Fruit fly (Drosophila melanogaster) whole organism, embryonic: Measurements from ENCODE around the gene Smu1.

Experiments
- Ada2b ChIP-seq: fragments of 200-800 bp; sonication (Bioruptor generic); IDR thresholded peaks from 2 replicates; pipeline ENCODE4 v1.3.6; 2022; ENCODE audit warnings: missing biosample characterization, missing genetic modification characterization
- Adf1 ChIP-seq: fragments of 200-800 bp; sonication (Bioruptor generic); IDR thresholded peaks from 2 replicates; pipeline ENCODE4 v1.3.6; 2022; ENCODE audit warnings: missing biosample characterization, missing genetic modification characterization
- Asciz ChIP-seq: fragments of 200-800 bp; sonication (Bioruptor generic); optimal IDR thresholded peaks from 2 replicates; lab custom pipeline; 2017; ENCODE audit warnings: missing biosample characterization, mild to moderate bottlenecking, missing genetic modification characterization, missing genetic modification reagents
- Bdp1 ChIP-seq: fragments of 200-800 bp; sonication (Bioruptor generic); optimal IDR thresholded peaks from 3 replicates; lab custom pipeline; 2016; ENCODE audit warnings: missing biosample characterization, missing genetic modification characterization
- CG10321 ChIP-seq: fragments of 200-800 bp; sonication (Bioruptor generic); IDR thresholded peaks from 2 replicates; pipeline ENCODE4 v1.3.6; 2022; ENCODE audit warnings: missing biosample characterization, missing genetic modification characterization
- CG11696 ChIP-seq: fragments of 200-800 bp; sonication (Bioruptor generic); IDR thresholded peaks from 2 replicates; pipeline ENCODE4 v1.3.6; 2022; ENCODE audit warnings: missing biosample characterization, missing genetic modification characterization
- CG12942 ChIP-seq: fragments of 200-800 bp; sonication (Bioruptor generic); optimal IDR thresholded peaks from 3 replicates; lab custom pipeline; 2016; ENCODE audit warnings: missing biosample characterization, missing genetic modification characterization
- CG13296 ChIP-seq: fragments of 200-800 bp; sonication (Bioruptor generic); optimal IDR thresholded peaks from 3 replicates; lab custom pipeline; 2018; ENCODE audit warnings: missing biosample characterization, mild to moderate bottlenecking, missing genetic modification characterization
- CG14014 ChIP-seq: fragments of 200-800 bp; sonication (Bioruptor generic); IDR thresholded peaks from 2 replicates; pipeline ENCODE4 v1.3.6; 2022; ENCODE audit warnings: missing biosample characterization, missing genetic modification characterization
- CG2712 ChIP-seq: fragments of 200-800 bp; optimal IDR thresholded peaks from 3 replicates; lab custom pipeline; 2019; ENCODE audit warnings: missing biosample characterization, mild to moderate bottlenecking, missing genetic modification characterization, moderate library complexity
- CG31365 ChIP-seq: fragments of 200-800 bp; sonication (Bioruptor generic); optimal IDR thresholded peaks from 2 replicates; lab custom pipeline; 2018; ENCODE audit warnings: missing biosample characterization, mild to moderate bottlenecking, missing genetic modification characterization
- CG31388 ChIP-seq: fragments of 200-800 bp; sonication (Bioruptor generic); optimal IDR thresholded peaks from 2 replicates; lab custom pipeline; 2016; ENCODE audit warnings: missing biosample characterization, missing genetic modification characterization
- CG33557 ChIP-seq: fragments of 200-800 bp; sonication (Bioruptor generic); optimal IDR thresholded peaks from 2 replicates; lab custom pipeline; 2019; ENCODE audit warnings: missing biosample characterization, mild to moderate bottlenecking, missing genetic modification characterization, moderate library complexity
- CG43689 ChIP-seq: fragments of 200-800 bp; sonication (Bioruptor generic); IDR thresholded peaks from 2 replicates; pipeline ENCODE4 v1.3.6; 2022; ENCODE audit warnings: missing biosample characterization, missing genetic modification characterization
- CG4424 ChIP-seq: fragments of 200-800 bp; sonication (Bioruptor generic); optimal IDR thresholded peaks from 3 replicates; lab custom pipeline; 2016; ENCODE audit warnings: missing biosample characterization, missing genetic modification characterization
- CG9797 ChIP-seq: fragments of 200-800 bp; sonication (Bioruptor generic); optimal IDR thresholded peaks from 3 replicates; lab custom pipeline; 2018; ENCODE audit warnings: missing biosample characterization, mild to moderate bottlenecking, missing genetic modification characterization
- Camta ChIP-seq: fragments of 200-800 bp; sonication (Bioruptor generic); optimal IDR thresholded peaks from 2 replicates; lab custom pipeline; 2016; ENCODE audit warnings: missing biosample characterization, missing genetic modification characterization
- D19B ChIP-seq: fragments of 200-800 bp; sonication (Bioruptor generic); optimal IDR thresholded peaks from 2 replicates; lab custom pipeline; 2017; ENCODE audit warnings: missing biosample characterization, mild to moderate bottlenecking, missing genetic modification characterization
- Dip2 ChIP-seq: fragments of 200-800 bp; sonication (Bioruptor generic); IDR thresholded peaks from 2 replicates; pipeline ENCODE4 v1.3.6; 2022; ENCODE audit warnings: missing biosample characterization, missing genetic modification characterization
- Eip74EF ChIP-seq, 2 experiments: fragments of 200-800 bp in 1 of 2; fragments of >200 bp in 1 of 2; sonication (Bioruptor generic) in 1 of 2; optimal IDR thresholded peaks; 2 replicates each; lab custom pipeline; 2017 to 2019; ENCODE audit warnings: missing biosample characterization in 2 of 2, missing genetic modification characterization in 2 of 2, mild to moderate bottlenecking in 1 of 2, moderate library complexity in 1 of 2
- Ets97D ChIP-seq: fragments of 200-800 bp; sonication (Bioruptor generic); optimal IDR thresholded peaks from 3 replicates; lab custom pipeline; 2016; ENCODE audit warnings: missing biosample characterization, missing genetic modification characterization
- Fer2 ChIP-seq: fragments of 200-800 bp; sonication (Bioruptor generic); optimal IDR thresholded peaks from 2 replicates; lab custom pipeline; 2018; ENCODE audit warnings: missing biosample characterization, mild to moderate bottlenecking, missing genetic modification characterization, moderate library complexity
- HmgZ ChIP-seq: fragments of 200-800 bp; sonication (Bioruptor generic); optimal IDR thresholded peaks from 2 replicates; lab custom pipeline; 2018; ENCODE audit warnings: missing biosample characterization, mild to moderate bottlenecking, missing genetic modification characterization
- MBD-R2 ChIP-seq: fragments of 200-800 bp; sonication (Bioruptor generic); IDR thresholded peaks from 2 replicates; pipeline ENCODE4 v1.3.6; 2022; ENCODE audit warnings: missing biosample characterization, missing genetic modification characterization
- Meics ChIP-seq: fragments of 200-800 bp; sonication (Bioruptor generic); optimal IDR thresholded peaks from 2 replicates; lab custom pipeline; 2017; ENCODE audit warnings: missing biosample characterization, mild to moderate bottlenecking, missing genetic modification characterization
- Myb ChIP-seq: fragments of 200-800 bp; sonication (Bioruptor generic); optimal IDR thresholded peaks from 2 replicates; lab custom pipeline; 2016; ENCODE audit warnings: missing biosample characterization, missing genetic modification characterization
- NFAT ChIP-seq: fragments of 200-800 bp; sonication (Bioruptor generic); IDR thresholded peaks from 2 replicates; pipeline ENCODE4 v1.3.6; 2022; ENCODE audit warnings: missing biosample characterization, missing genetic modification characterization
- NK7.1 ChIP-seq: fragments of 200-800 bp; sonication (Bioruptor generic); optimal IDR thresholded peaks from 3 replicates; lab custom pipeline; 2016; ENCODE audit warnings: missing biosample characterization, missing genetic modification characterization
- Oaz ChIP-seq: fragments of 200-800 bp; sonication (Bioruptor generic); IDR thresholded peaks from 2 replicates; pipeline ENCODE4 v1.3.6; 2022; ENCODE audit warnings: missing biosample characterization, missing genetic modification characterization
- Oli ChIP-seq: fragments of 200-800 bp; sonication (Bioruptor generic); optimal IDR thresholded peaks from 2 replicates; lab custom pipeline; 2018; ENCODE audit warnings: missing biosample characterization, mild to moderate bottlenecking, missing genetic modification characterization, moderate library complexity
- Sox100B ChIP-seq: fragments of 200-800 bp; sonication (Bioruptor generic); optimal IDR thresholded peaks from 3 replicates; lab custom pipeline; 2018; ENCODE audit warnings: missing biosample characterization, mild to moderate bottlenecking, missing genetic modification characterization
- Vsx1 ChIP-seq: fragments of 200-800 bp; sonication (Bioruptor generic); optimal IDR thresholded peaks from 2 replicates; lab custom pipeline; 2017; ENCODE audit warnings: missing biosample characterization, mild to moderate bottlenecking, missing genetic modification characterization, missing genetic modification reagents
- YL-1 ChIP-seq: fragments of 200-800 bp; sonication (Bioruptor generic); optimal IDR thresholded peaks from 3 replicates; lab custom pipeline; 2017; ENCODE audit warnings: missing biosample characterization, mild to moderate bottlenecking, missing genetic modification characterization
- bowl ChIP-seq: fragments of 200-800 bp; sonication (Bioruptor generic); IDR thresholded peaks from 2 replicates; pipeline ENCODE4 v1.3.6; 2022; ENCODE audit warnings: missing biosample characterization, missing genetic modification characterization
- br ChIP-seq: fragments of >200 bp; optimal IDR thresholded peaks from 2 replicates; lab custom pipeline; 2017
- dm ChIP-seq: fragments of 200-800 bp; sonication (Bioruptor generic); optimal IDR thresholded peaks from 3 replicates; lab custom pipeline; 2016; ENCODE audit warnings: missing biosample characterization, missing genetic modification characterization
- fd64A ChIP-seq: fragments of 200-800 bp; sonication (Bioruptor generic); optimal IDR thresholded peaks from 3 replicates; lab custom pipeline; 2018; ENCODE audit warnings: missing biosample characterization, mild to moderate bottlenecking, missing genetic modification characterization
- fru ChIP-seq: fragments of >200 bp; optimal IDR thresholded peaks from 2 replicates; lab custom pipeline; 2017
- hb ChIP-seq: fragments of 200-800 bp; sonication (Bioruptor generic); IDR thresholded peaks from 3 replicates; pipeline ENCODE4 v1.3.6; 2022; ENCODE audit warnings: missing biosample characterization, missing genetic modification characterization; ENCODE audit not compliant: partially characterized antibody
- jing ChIP-seq: fragments of 200-800 bp; sonication (Bioruptor generic); optimal IDR thresholded peaks from 2 replicates; lab custom pipeline; 2018; ENCODE audit warnings: missing biosample characterization, mild to moderate bottlenecking, missing genetic modification characterization
- lola ChIP-seq, 3 experiments: fragments of >200 bp in 2 of 3; fragments of 200-800 bp in 1 of 3; sonication (Bioruptor generic) in 1 of 3; optimal IDR thresholded peaks; 2 replicates each; lab custom pipeline; 2017 to 2019; ENCODE audit warnings: missing biosample characterization in 3 of 3, missing genetic modification characterization in 3 of 3, mild to moderate bottlenecking in 1 of 3, moderate library complexity in 1 of 3
- lov ChIP-seq, 2 experiments: fragments of 200-800 bp in 1 of 2; fragments of >200 bp in 1 of 2; sonication (Bioruptor generic) in 1 of 2; IDR thresholded peaks in 1 of 2; optimal IDR thresholded peaks in 1 of 2; 2 replicates in 1 of 2; 3 replicates in 1 of 2; pipeline versions ENCODE4 v1.3.6 to Lab custom; 2017 to 2022; ENCODE audit warnings: missing biosample characterization in 1 of 2, missing genetic modification characterization in 1 of 2
- pan ChIP-seq, 4 experiments: fragments of >200 bp in 3 of 4; fragments of 200-800 bp in 1 of 4; sonication (Bioruptor generic) in 1 of 4; optimal IDR thresholded peaks in 3 of 4; IDR thresholded peaks in 1 of 4; 2 replicates each; pipeline versions ENCODE4 v1.3.6 to Lab custom; 2017 to 2022; ENCODE audit warnings: missing biosample characterization in 2 of 4, missing genetic modification characterization in 2 of 4, mixed read lengths in 1 of 4
- pita ChIP-seq: fragments of 200-800 bp; sonication (Bioruptor generic); optimal IDR thresholded peaks from 2 replicates; lab custom pipeline; 2017; ENCODE audit warnings: missing biosample characterization, mild to moderate bottlenecking, missing genetic modification characterization
- salm ChIP-seq: fragments of 200-800 bp; sonication (Bioruptor generic); optimal IDR thresholded peaks from 2 replicates; lab custom pipeline; 2018; ENCODE audit warnings: missing biosample characterization, mild to moderate bottlenecking, missing genetic modification characterization
- slp2 ChIP-seq: fragments of 200-800 bp; sonication (Bioruptor generic); optimal IDR thresholded peaks from 2 replicates; lab custom pipeline; 2016; ENCODE audit warnings: missing biosample characterization, missing genetic modification characterization
- tin ChIP-seq: fragments of 200-800 bp; sonication (Bioruptor generic); optimal IDR thresholded peaks from 3 replicates; lab custom pipeline; 2016; ENCODE audit warnings: missing biosample characterization, missing genetic modification characterization
- zen2 ChIP-seq: fragments of 200-800 bp; sonication (Bioruptor generic); IDR thresholded peaks from 3 replicates; pipeline ENCODE4 v1.3.6; 2022; ENCODE audit warnings: missing biosample characterization, missing genetic modification characterization; ENCODE audit not compliant: partially characterized antibody

The Smu1 gene

dm6 chr3R:18997388-18998287, 16.5 kb upstream of the Smu1 start (continued):
- peak; percentile 10 for TF ChIP-seq CG9797 (GFP tag; lab: Kevin White, UChicago)
- TF ChIP-seq dm, result no peak
- no peak for TF ChIP-seq Ada2b (GFP tag; lab: Robert Waterston, UW)
- TF ChIP-seq NFAT (GFP tag; lab: Robert Waterston, UW), result no peak
- TF ChIP-seq D19B (GFP tag; lab: Kevin White, UChicago), result no peak
- TF ChIP-seq hb (GFP tag; lab: Robert Waterston, UW), result no peak
- TF ChIP-seq CG13296, result peak; percentile 31
- peak in 1 of 3 experiments; percentile 88 for TF ChIP-seq lola (GFP tag; optimal IDR thresholded peaks at IDR 0.05; lab: Kevin White, UChicago)
- no peak for TF ChIP-seq tin
- TF ChIP-seq CG2712, result peak; percentile 39
- peak; percentile 92 for TF ChIP-seq YL-1 (GFP tag; lab: Kevin White, UChicago)
- TF ChIP-seq HmgZ (tag; lab: Kevin White, UChicago), result peak; percentile 72
- TF ChIP-seq CG4424 (GFP tag; lab: Kevin White, UChicago), result no peak
- no peak for TF ChIP-seq Ets97D (GFP tag; lab: Kevin White, UChicago)
- no peak for TF ChIP-seq NK7.1
- peak; percentile 84 for TF ChIP-seq Vsx1 (GFP tag; lab: Kevin White, UChicago)
- peak; percentile 90 for TF ChIP-seq fd64A
- no peak for TF ChIP-seq Meics (GFP tag; lab: Kevin White, UChicago)
- TF ChIP-seq bowl (GFP tag; lab: Robert Waterston, UW), result 0 out of 2 replicates have a peak, but pooled peaks have one; percentile 36
- no peak for TF ChIP-seq zen2 (GFP tag; lab: Robert Waterston, UW)
- no peak for TF ChIP-seq pan (optimal IDR thresholded peaks at IDR 0.05; lab: Kevin White, UChicago)
- TF ChIP-seq pan (GFP tag; optimal IDR thresholded peaks at IDR 0.05 in 1 of 2, IDR thresholded peaks at IDR 0.05 in 1 of 2), result no peak
- peak; percentile 64 for TF ChIP-seq jing (GFP tag; lab: Kevin White, UChicago)
- TF ChIP-seq CG33557 (GFP tag; lab: Kevin White, UChicago), result peak; percentile 97
- peak; percentile 54; the same call in 1 of the 2 replicates for TF ChIP-seq CG14014 (GFP tag; lab: Robert Waterston, UW)
- no peak for TF ChIP-seq Oaz (GFP tag; lab: Robert Waterston, UW)
- TF ChIP-seq CG11696, result no peak
- no peak for TF ChIP-seq Myb (GFP tag; lab: Kevin White, UChicago)
- no peak for TF ChIP-seq pita
- peak; percentile 58 for TF ChIP-seq CG31365 (tag; lab: Kevin White, UChicago)
- no peak for TF ChIP-seq CG31388 (GFP tag; lab: Kevin White, UChicago)
- peak; percentile 80 for TF ChIP-seq Sox100B (GFP tag; lab: Kevin White, UChicago)
- TF ChIP-seq br (lab: Kevin White, UChicago), result no peak
- TF ChIP-seq lov (optimal IDR thresholded peaks at IDR 0.05; lab: Kevin White, UChicago), result no peak
- peak; percentile 81; the same call in 2 of the 3 replicates for TF ChIP-seq lov (GFP tag; IDR thresholded peaks at IDR 0.05; lab: Robert Waterston, UW)
- TF ChIP-seq MBD-R2 (GFP tag; lab: Robert Waterston, UW), result no peak
- no peak for TF ChIP-seq Adf1 (GFP tag; lab: Robert Waterston, UW)
- TF ChIP-seq Bdp1 (GFP tag; lab: Kevin White, UChicago), result peak; percentile 73
- TF ChIP-seq slp2, result peak; percentile 17
- TF ChIP-seq Eip74EF (GFP tag; optimal IDR thresholded peaks at IDR 0.05; lab: Kevin White, UChicago), result peak in 1 of 2 experiments; percentile 69
- TF ChIP-seq CG12942 (GFP tag; lab: Kevin White, UChicago), result peak; percentile 48
- TF ChIP-seq Camta (GFP tag; lab: Kevin White, UChicago), result no peak
- TF ChIP-seq Oli (tag; lab: Kevin White, UChicago), result peak; percentile 56
- peak; percentile 45; the same call in 1 of the 2 replicates for TF ChIP-seq CG10321
- no peak for TF ChIP-seq CG43689 (GFP tag; lab: Robert Waterston, UW)
- no peak for TF ChIP-seq Dip2 (GFP tag; lab: Robert Waterston, UW)
- TF ChIP-seq salm, result peak; percentile 92
- no peak for TF ChIP-seq Fer2 (tag; lab: Kevin White, UChicago)
- peak; percentile 89 for TF ChIP-seq Asciz (GFP tag; lab: Kevin White, UChicago)
- no peak for TF ChIP-seq fru (lab: Kevin White, UChicago)
